Fruit fly (Drosophila melanogaster): ENCODE data around the gene JMJD6.

DNA sequence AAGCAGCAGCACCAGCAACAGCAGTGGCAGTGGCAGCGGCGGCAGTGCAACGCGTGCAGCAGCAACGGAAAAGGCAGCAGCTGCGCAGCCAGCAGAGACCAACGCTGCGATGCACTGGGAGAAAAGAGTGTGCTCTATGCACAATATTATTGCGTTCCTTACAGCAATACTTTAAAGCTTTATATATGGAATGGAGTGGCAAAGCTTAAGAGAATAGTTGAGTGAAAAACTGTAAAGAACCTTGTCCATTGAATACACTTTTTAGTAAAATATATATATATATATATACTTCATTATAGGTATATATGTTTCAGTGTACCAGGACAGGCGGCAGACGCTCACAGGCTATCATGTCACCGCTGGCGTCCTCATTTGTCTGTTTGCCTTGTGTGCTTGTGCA, 37.4 kb downstream of the JMJD6 start:
- no peak for TF ChIP-seq CoRest (tag; optimal IDR thresholded peaks at IDR 0.05)
- no peak for TF ChIP-seq Blimp-1 (GFP tag; optimal IDR thresholded peaks at IDR 0.05)
- TF ChIP-seq CkIIα-i1 (GFP tag; IDR thresholded peaks at IDR 0.05) = no peak
- no peak for TF ChIP-seq CG17612 (GFP tag; IDR thresholded peaks at IDR 0.05)
- no peak for TF ChIP-seq CG3065 (GFP tag; optimal IDR thresholded peaks at IDR 0.05)
- no peak for TF ChIP-seq Sin3A (optimal IDR thresholded peaks at IDR 0.05)
- TF ChIP-seq onecut (GFP tag; IDR thresholded peaks at IDR 0.05) = no peak
- peak; percentile 63 for TF ChIP-seq bsh (GFP tag; optimal IDR thresholded peaks at IDR 0.05)
- TF ChIP-seq CG10959 (GFP tag; IDR thresholded peaks at IDR 0.05) = 0 out of 2 replicates have a peak, but pooled peaks have one; percentile 27
- no peak for TF ChIP-seq chif (GFP tag; optimal IDR thresholded peaks at IDR 0.05)

All from whole organism, embryonic.